Fruit fly (Drosophila melanogaster): ENCODE data around the gene CG14658.

Gene CG14658

dm6 chr3R:4806318-4806757, 24.0 kb downstream of the CG14658 start (continued):
- TF ChIP-seq tna (GFP tag; IDR thresholded peaks at IDR 0.05; ENCODE audit: partially characterized antibody), result peak; percentile 11; the same call in 1 of the 2 replicates
- TF ChIP-seq Hr3 (GFP tag; optimal IDR thresholded peaks at IDR 0.05), result no peak
- TF ChIP-seq CG6654 (GFP tag; optimal IDR thresholded peaks at IDR 0.05), result peak; percentile 3
- no peak for TF ChIP-seq dan (GFP tag; IDR thresholded peaks at IDR 0.05)
- TF ChIP-seq ato (GFP tag; IDR thresholded peaks at IDR 0.05; ENCODE audit: partially characterized antibody), result no peak
- TF ChIP-seq CG1792 (GFP tag; optimal IDR thresholded peaks at IDR 0.05), result peak; percentile 82
- TF ChIP-seq Dll (GFP tag; IDR thresholded peaks at IDR 0.05; ENCODE audit: partially characterized antibody), result 0 out of 4 replicates have a peak, but pooled peaks have one; percentile 37
- peak; percentile 70 for TF ChIP-seq CG1529 (GFP tag; optimal IDR thresholded peaks at IDR 0.05)
- TF ChIP-seq pb (GFP tag; optimal IDR thresholded peaks at IDR 0.05), result peak; percentile 44
- no peak for TF ChIP-seq esg (GFP tag; conservative IDR thresholded peaks at IDR 0.05)
- TF ChIP-seq Doc2 (GFP tag; IDR thresholded peaks at IDR 0.05), result no peak
- TF ChIP-seq rib (GFP tag; IDR thresholded peaks at IDR 0.05), result peak; percentile 18; the same call in 1 of the 2 replicates
- TF ChIP-seq Oaz (GFP tag; IDR thresholded peaks at IDR 0.05), result no peak
- TF ChIP-seq Poxn (GFP tag; IDR thresholded peaks at IDR 0.05), result no peak
- TF ChIP-seq Lpt (GFP tag; optimal IDR thresholded peaks at IDR 0.05), result no peak
- no peak for TF ChIP-seq CG30431 (GFP tag; optimal IDR thresholded peaks at IDR 0.05)
- TF ChIP-seq CG7745 (tag; optimal IDR thresholded peaks at IDR 0.05), result peak; percentile 5
- no peak for TF ChIP-seq CG18011 (GFP tag; optimal IDR thresholded peaks at IDR 0.05)
- no peak for TF ChIP-seq CG6791 (GFP tag; IDR thresholded peaks at IDR 0.05; ENCODE audit: partially characterized antibody)
- peak; percentile 10 for TF ChIP-seq emc (GFP tag; optimal IDR thresholded peaks at IDR 0.05)
- TF ChIP-seq gcm (GFP tag; optimal IDR thresholded peaks at IDR 0.05), result peak; percentile 70
- TF ChIP-seq CG8281 (tag; optimal IDR thresholded peaks at IDR 0.05), result peak; percentile 3
- TF ChIP-seq pho (GFP tag; optimal IDR thresholded peaks at IDR 0.05), result no peak
- TF ChIP-seq Sox102F (GFP tag; optimal IDR thresholded peaks at IDR 0.05), result peak; percentile 48
- no peak for TF ChIP-seq CG7928 (GFP tag; optimal IDR thresholded peaks at IDR 0.05)
- peak; percentile 59 for TF ChIP-seq scrt (GFP tag; optimal IDR thresholded peaks at IDR 0.05)
- TF ChIP-seq CG30403 (GFP tag; optimal IDR thresholded peaks at IDR 0.05), result peak; percentile 6
- TF ChIP-seq dmrt99B (tag; optimal IDR thresholded peaks at IDR 0.05), result peak; percentile 58
- no peak for TF ChIP-seq ab (GFP tag; optimal IDR thresholded peaks at IDR 0.05)
- no peak for TF ChIP-seq CG7271 (tag; optimal IDR thresholded peaks at IDR 0.05)
- no peak for TF ChIP-seq CG32767 (GFP tag; IDR thresholded peaks at IDR 0.05)
- no peak for TF ChIP-seq schlank (tag; optimal IDR thresholded peaks at IDR 0.05)
- TF ChIP-seq CG31224 (GFP tag; IDR thresholded peaks at IDR 0.05), result no peak
- peak; percentile 82 for TF ChIP-seq Awh (GFP tag; IDR thresholded peaks at IDR 0.05)
- TF ChIP-seq Med (GFP tag), result peak; percentile 96
- peak; percentile 65 for TF ChIP-seq salm (tag; optimal IDR thresholded peaks at IDR 0.05)
- TF ChIP-seq ro (GFP tag; IDR thresholded peaks at IDR 0.05), result no peak
- peak; percentile 59 for TF ChIP-seq CG18262 (tag; optimal IDR thresholded peaks at IDR 0.05)
- peak; percentile 69 for TF ChIP-seq PHDP (tag; optimal IDR thresholded peaks at IDR 0.05)
- TF ChIP-seq tll (GFP tag; optimal IDR thresholded peaks at IDR 0.05), result peak in 1 of 2 experiments; percentile 84
- TF ChIP-seq CG4328 (GFP tag; optimal IDR thresholded peaks at IDR 0.05), result peak; percentile 49
- no peak for TF ChIP-seq slbo (GFP tag; IDR thresholded peaks at IDR 0.05)
- no peak for TF ChIP-seq br (optimal IDR thresholded peaks at IDR 0.05)
- peak; percentile 17; the same call in 1 of the 2 replicates for TF ChIP-seq CG42726 (GFP tag; IDR thresholded peaks at IDR 0.05; ENCODE audit: partially characterized antibody)
- TF ChIP-seq bsh (GFP tag; optimal IDR thresholded peaks at IDR 0.05), result peak; percentile 15 to 66
- no peak for TF ChIP-seq al (GFP tag; IDR thresholded peaks at IDR 0.05)
- TF ChIP-seq gem (tag; optimal IDR thresholded peaks at IDR 0.05), result peak; percentile 45
- TF ChIP-seq Dp (GFP tag; optimal IDR thresholded peaks at IDR 0.05), result no peak
- no peak for TF ChIP-seq HLH54F (GFP tag; optimal IDR thresholded peaks at IDR 0.05)
- TF ChIP-seq CG15269 (tag; optimal IDR thresholded peaks at IDR 0.05), result peak; percentile 42
- TF ChIP-seq maf-S (GFP tag; optimal IDR thresholded peaks at IDR 0.05), result peak; percentile 70

Measured in whole organism, embryonic.